Fruit fly (Drosophila melanogaster): ENCODE data around the gene CG14907.

The CG14907 gene

dm6 chr3R:16646952-16647715 is 5.0 kb downstream of the CG14907 start, which contains the start of the genes CG10324 and CCT3 (continued):
- TF ChIP-seq Max (GFP tag; optimal IDR thresholded peaks at IDR 0.05) = peak; percentile 53
- TF ChIP-seq Ada2b (GFP tag; IDR thresholded peaks at IDR 0.05) = peak; percentile 48
- TF ChIP-seq Dfd (GFP tag; optimal IDR thresholded peaks at IDR 0.05) = peak in 1 of 2 experiments; percentile 49
- peak; percentile 63 for TF ChIP-seq CG10267 (tag; optimal IDR thresholded peaks at IDR 0.05)
- TF ChIP-seq schlank (tag; optimal IDR thresholded peaks at IDR 0.05) = peak; percentile 8
- TF ChIP-seq chn (GFP tag; optimal IDR thresholded peaks at IDR 0.05) = peak; percentile 59
- TF ChIP-seq Oaz (GFP tag; IDR thresholded peaks at IDR 0.05) = no peak
- no peak for TF ChIP-seq fd102C (GFP tag; optimal IDR thresholded peaks at IDR 0.05)
- TF ChIP-seq CG31388 (GFP tag; optimal IDR thresholded peaks at IDR 0.05) = no peak
- no peak for TF ChIP-seq pros (GFP tag; optimal IDR thresholded peaks at IDR 0.05)
- TF ChIP-seq ken (GFP tag; IDR thresholded peaks at IDR 0.05) = peak; percentile 74; the same call in 2 of the 3 replicates
- no peak for TF ChIP-seq kay (GFP tag; optimal IDR thresholded peaks at IDR 0.05)
- peak; percentile 55 for TF ChIP-seq CG8388 (GFP tag; optimal IDR thresholded peaks at IDR 0.05)
- TF ChIP-seq mld (GFP tag; IDR thresholded peaks at IDR 0.05; ENCODE audit: partially characterized antibody) = no peak
- TF ChIP-seq Hmx (GFP tag; optimal IDR thresholded peaks at IDR 0.05) = peak; percentile 44
- no peak for TF ChIP-seq peb (GFP tag; IDR thresholded peaks at IDR 0.05)
- peak; percentile 16 for TF ChIP-seq Hand (GFP tag; optimal IDR thresholded peaks at IDR 0.05)
- TF ChIP-seq HLH4C (GFP tag; IDR thresholded peaks at IDR 0.05; ENCODE audit: partially characterized antibody) = peak; percentile 75; the same call in 2 of the 3 replicates
- peak; percentile 52 for TF ChIP-seq Chrac-16 (GFP tag; optimal IDR thresholded peaks at IDR 0.05)
- no peak for TF ChIP-seq GATAe (GFP tag; conservative IDR thresholded peaks at IDR 0.05)
- TF ChIP-seq CG11695 (GFP tag; IDR thresholded peaks at IDR 0.05) = peak; percentile 59; the same call in 2 of the 3 replicates
- no peak for TF ChIP-seq br (optimal IDR thresholded peaks at IDR 0.05)
- no peak for TF ChIP-seq sqz (GFP tag; optimal IDR thresholded peaks at IDR 0.05)
- no peak for TF ChIP-seq zf30C (GFP tag; optimal IDR thresholded peaks at IDR 0.05)
- TF ChIP-seq CG10462 (GFP tag; optimal IDR thresholded peaks at IDR 0.05) = peak; percentile 11
- TF ChIP-seq gsb (GFP tag; IDR thresholded peaks at IDR 0.05) = no peak
- peak; percentile 67 for TF ChIP-seq Ptx1 (GFP tag; IDR thresholded peaks at IDR 0.05)
- peak; percentile 26 for TF ChIP-seq kah (GFP tag; optimal IDR thresholded peaks at IDR 0.05)
- peak; percentile 56; the same call in 2 of the 3 replicates for TF ChIP-seq CG14050 (GFP tag; IDR thresholded peaks at IDR 0.05)
- TF ChIP-seq otp (GFP tag; IDR thresholded peaks at IDR 0.05) = no peak
- peak; percentile 70 for TF ChIP-seq fd96Cb (tag; optimal IDR thresholded peaks at IDR 0.05)
- TF ChIP-seq sim (GFP tag; IDR thresholded peaks at IDR 0.05) = no peak
- peak; percentile 49 for TF ChIP-seq sisA (GFP tag; IDR thresholded peaks at IDR 0.05)
- TF ChIP-seq Hr39 (optimal IDR thresholded peaks at IDR 0.05) = no peak
- TF ChIP-seq CG4617 (GFP tag; optimal IDR thresholded peaks at IDR 0.05; ENCODE audit: borderline replicate concordance) = no peak
- TF ChIP-seq Taf1 (GFP tag; IDR thresholded peaks at IDR 0.05) = no peak
- TF ChIP-seq Pdp1 (GFP tag; optimal IDR thresholded peaks at IDR 0.05) = peak; percentile 36 to 64
- no peak for TF ChIP-seq lbe (GFP tag; optimal IDR thresholded peaks at IDR 0.05)
- TF ChIP-seq Dref (GFP tag; IDR thresholded peaks at IDR 0.05) = peak; percentile 82
- peak; percentile 63 for TF ChIP-seq HLH3B (GFP tag; IDR thresholded peaks at IDR 0.05)
- no peak for TF ChIP-seq CG17568 (GFP tag; optimal IDR thresholded peaks at IDR 0.05)
- TF ChIP-seq Dbx (GFP tag; IDR thresholded peaks at IDR 0.05) = peak; percentile 44; the same call in 1 of the 3 replicates
- TF ChIP-seq CG6813 (GFP tag; optimal IDR thresholded peaks at IDR 0.05) = no peak
- no peak for TF ChIP-seq D (optimal IDR thresholded peaks at IDR 0.05)
- no peak for TF ChIP-seq D (GFP tag; optimal IDR thresholded peaks at IDR 0.05)
- TF ChIP-seq Kr (GFP tag; optimal IDR thresholded peaks at IDR 0.05) = no peak
- peak; percentile 66 for TF ChIP-seq dmrt11E (tag; optimal IDR thresholded peaks at IDR 0.05)
- TF ChIP-seq B-H1 (GFP tag; IDR thresholded peaks at IDR 0.05) = 0 out of 3 replicates have a peak, but pooled peaks have one; percentile 25
- no peak for TF ChIP-seq odd (GFP tag; optimal IDR thresholded peaks at IDR 0.05)
- TF ChIP-seq CG6765 (GFP tag; optimal IDR thresholded peaks at IDR 0.05) = peak; percentile 71

All from whole organism, embryonic.